Worm (Caenorhabditis elegans) whole organism, L4 larva: ENCODE data around the gene glna-1.

ENCODE experiments used
- F49E8.2 ChIP-seq: sonication (generic microtip); optimal IDR thresholded peaks from 2 replicates; lab custom pipeline; 2016; ENCODE audit warnings: missing compliant biosample characterization, mild to moderate bottlenecking, missing genetic modification characterization, borderline replicate concordance
- T26A8.4 ChIP-seq: fragments of 200-800 bp; sonication (Bioruptor generic); IDR thresholded peaks from 2 replicates; pipeline ENCODE4 v1.3.6; 2022; ENCODE audit warnings: missing genetic modification characterization, missing compliant biosample characterization
- Y48G9A.11 ChIP-seq: fragments of 200-800 bp; sonication (Bioruptor generic); IDR thresholded peaks from 2 replicates; pipeline ENCODE4 v1.3.6; 2022; ENCODE audit warnings: missing genetic modification reagents, missing genetic modification characterization, missing compliant biosample characterization
- attf-4 ChIP-seq: sonication (generic microtip); optimal IDR thresholded peaks from 3 replicates; lab custom pipeline; 2017; ENCODE audit warnings: missing biosample characterization, missing genetic modification characterization
- ceh-32 ChIP-seq: sonication (generic microtip); optimal IDR thresholded peaks from 2 replicates; lab custom pipeline; 2016; ENCODE audit warnings: mild to moderate bottlenecking, missing genetic modification characterization, missing compliant biosample characterization; ENCODE audit not compliant: poor library complexity
- ctbp-1 ChIP-seq: fragments of 200-800 bp; sonication (Bioruptor generic); IDR thresholded peaks from 2 replicates; pipeline ENCODE4 v1.3.6; 2022; ENCODE audit warnings: missing genetic modification reagents, missing genetic modification characterization, missing compliant biosample characterization
- daf-12 ChIP-seq: fragments of 150-350 bp; optimal IDR thresholded peaks from 2 replicates; lab custom pipeline; 2014; ENCODE audit warnings: missing biosample characterization, missing genetic modification reagents, missing genetic modification characterization
- daf-8 ChIP-seq: fragments of 200-800 bp; sonication (Bioruptor generic); IDR thresholded peaks from 2 replicates; pipeline ENCODE4 v1.3.6; 2022; ENCODE audit warnings: missing genetic modification characterization, missing compliant biosample characterization
- dmd-6 ChIP-seq: fragments of 200-800 bp; sonication (Bioruptor generic); IDR thresholded peaks from 2 replicates; pipeline ENCODE4 v1.3.6; 2022; ENCODE audit warnings: missing genetic modification reagents, missing genetic modification characterization, missing compliant biosample characterization
- dpl-1 ChIP-seq: fragments of 150-350 bp; optimal IDR thresholded peaks from 2 replicates; lab custom pipeline; 2014; ENCODE audit warnings: missing biosample characterization, missing genetic modification reagents, missing genetic modification characterization
- egl-43 ChIP-seq: fragments of 200-800 bp; sonication (Bioruptor generic); IDR thresholded peaks from 2 replicates; pipeline ENCODE4 v1.3.6; 2022; ENCODE audit warnings: missing genetic modification reagents, missing genetic modification characterization, missing compliant biosample characterization
- hif-1 ChIP-seq, 2 experiments: sonication (generic microtip); optimal IDR thresholded peaks; 2 replicates each; lab custom pipeline; 2016 to 2017; ENCODE audit warnings: missing compliant biosample characterization in 2 of 2, missing genetic modification characterization in 2 of 2, missing genetic modification reagents in 2 of 2, missing genotype in 2 of 2, mild to moderate bottlenecking in 1 of 2
- hmg-1.1 ChIP-seq: fragments of 200-800 bp; sonication (Bioruptor generic); IDR thresholded peaks from 2 replicates; pipeline ENCODE4 v1.3.6; 2022; ENCODE audit warnings: missing genetic modification reagents, missing genetic modification characterization, missing compliant biosample characterization
- lin-13 ChIP-seq: fragments of 150-350 bp; optimal IDR thresholded peaks from 2 replicates; lab custom pipeline; 2014; ENCODE audit warnings: missing biosample characterization, missing genetic modification reagents, missing genetic modification characterization
- lin-38 ChIP-seq: fragments of 200-800 bp; sonication (Bioruptor generic); IDR thresholded peaks from 2 replicates; pipeline ENCODE4 v1.3.6; 2022; ENCODE audit warnings: missing genetic modification reagents, missing genetic modification characterization, missing compliant biosample characterization
- lsy-2 ChIP-seq, 2 experiments: fragments of 150-350 bp in 1 of 2; sonication (generic microtip) in 1 of 2; optimal IDR thresholded peaks; 2 replicates each; lab custom pipeline; 2014 to 2017; ENCODE audit warnings: missing biosample characterization in 2 of 2, missing genetic modification characterization in 2 of 2
- mes-2 ChIP-seq: sonication (generic microtip); optimal IDR thresholded peaks from 2 replicates; lab custom pipeline; 2016; ENCODE audit warnings: missing genotype, mild to moderate bottlenecking, missing genetic modification characterization, missing compliant biosample characterization; ENCODE audit not compliant: poor library complexity, severe bottlenecking
- mxl-3 ChIP-seq: fragments of 200-800 bp; sonication (Bioruptor generic); optimal IDR thresholded peaks from 2 replicates; lab custom pipeline; 2018; ENCODE audit warnings: mild to moderate bottlenecking, missing genetic modification characterization, missing compliant biosample characterization
- nhr-11 ChIP-seq: fragments of 150-350 bp; optimal IDR thresholded peaks from 2 replicates; lab custom pipeline; 2014; ENCODE audit warnings: missing biosample characterization, missing genetic modification characterization
- nhr-111 ChIP-seq: fragments of 200-800 bp; sonication (Bioruptor generic); optimal IDR thresholded peaks from 2 replicates; lab custom pipeline; 2018; ENCODE audit warnings: mild to moderate bottlenecking, missing genetic modification characterization, missing compliant biosample characterization
- nhr-42 ChIP-seq: fragments of 200-800 bp; sonication (Bioruptor generic); IDR thresholded peaks from 2 replicates; pipeline ENCODE4 v1.3.6; 2022; ENCODE audit warnings: missing genetic modification characterization, missing compliant biosample characterization
- nhr-76 ChIP-seq: fragments of 150-350 bp; optimal IDR thresholded peaks from 2 replicates; lab custom pipeline; 2014; ENCODE audit warnings: missing biosample characterization, missing genetic modification characterization
- pqm-1 ChIP-seq: sonication (generic microtip); optimal IDR thresholded peaks from 2 replicates; lab custom pipeline; 2017; ENCODE audit warnings: missing biosample characterization, missing genetic modification characterization
- saeg-2 ChIP-seq: fragments of 200-800 bp; sonication (Bioruptor generic); IDR thresholded peaks from 2 replicates; pipeline ENCODE4 v1.3.6; 2022; ENCODE audit warnings: missing genetic modification reagents, missing genetic modification characterization, missing compliant biosample characterization
- sdz-12 ChIP-seq: fragments of 200-800 bp; sonication (Bioruptor generic); optimal IDR thresholded peaks from 2 replicates; lab custom pipeline; 2018; ENCODE audit warnings: mild to moderate bottlenecking, missing genetic modification characterization, missing compliant biosample characterization
- set-16 ChIP-seq: fragments of 200-800 bp; sonication (Bioruptor generic); IDR thresholded peaks from 2 replicates; pipeline ENCODE4 v1.3.6; 2022; ENCODE audit warnings: missing genetic modification reagents, missing genetic modification characterization, missing compliant biosample characterization
- snpc-1.2 ChIP-seq: fragments of 200-800 bp; sonication (Bioruptor generic); IDR thresholded peaks from 2 replicates; pipeline ENCODE4 v1.3.6; 2022; ENCODE audit warnings: missing genetic modification reagents, missing genetic modification characterization, missing compliant biosample characterization
- spr-3 ChIP-seq: fragments of 200-800 bp; sonication (Bioruptor generic); optimal IDR thresholded peaks from 2 replicates; lab custom pipeline; 2018; ENCODE audit warnings: mild to moderate bottlenecking, missing genetic modification characterization, missing compliant biosample characterization
- tra-1 ChIP-seq: fragments of 200-800 bp; sonication (Bioruptor generic); IDR thresholded peaks from 2 replicates; pipeline ENCODE4 v1.3.6; 2022; ENCODE audit warnings: missing genetic modification reagents, missing genetic modification characterization, missing compliant biosample characterization
- zag-1 ChIP-seq: fragments of 150-350 bp; optimal IDR thresholded peaks from 2 replicates; lab custom pipeline; 2014; ENCODE audit warnings: missing biosample characterization, missing genetic modification characterization
- zfp-3 ChIP-seq: fragments of 200-800 bp; sonication (Bioruptor generic); conservative IDR thresholded peaks from 2 replicates; pipeline ENCODE4 v1.3.6; 2022; ENCODE audit warnings: missing genetic modification reagents, missing genetic modification characterization, missing compliant biosample characterization
- zip-2 ChIP-seq: fragments of 150-350 bp; optimal IDR thresholded peaks from 2 replicates; lab custom pipeline; 2014; ENCODE audit warnings: missing biosample characterization, missing genetic modification characterization

glna-1 gene

ce11 chrII:14765697-14766096 lies 32.4 kb upstream of the glna-1 start:
- TF ChIP-seq egl-43 (GFP tag; lab: Robert Waterston, UW), result peak; percentile 62; the same call in 1 of the 2 replicates
- TF ChIP-seq set-16 (GFP tag; lab: Robert Waterston, UW), result peak; percentile 41; the same call in 1 of the 2 replicates

DNA sequence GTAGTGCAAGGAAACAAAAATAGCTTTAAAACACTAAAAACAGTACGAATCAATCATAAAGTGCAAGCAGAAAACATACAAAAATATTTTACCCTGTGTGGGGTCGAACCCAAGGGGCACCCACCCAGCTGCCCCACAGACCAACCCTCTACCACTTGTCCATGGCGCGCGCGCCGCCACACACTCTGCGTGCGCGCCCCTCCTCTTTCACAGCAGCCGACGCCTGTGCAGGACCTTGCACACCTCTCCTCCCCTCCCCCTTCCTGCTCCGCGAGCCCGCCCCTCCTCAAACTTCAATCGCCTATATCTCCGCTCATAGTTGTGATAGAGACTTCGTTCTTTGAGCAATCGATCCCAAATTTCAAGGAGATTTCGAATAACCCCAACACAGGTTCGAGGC lies 29.2 kb upstream of the glna-1 start:
- TF ChIP-seq dmd-6 (GFP tag; lab: Robert Waterston, UW) (peak; percentile 13; the same call in 1 of the 2 replicates), Y48G9A.11 (GFP tag; lab: Robert Waterston, UW) (0 out of 2 replicates have a peak, but pooled peaks have one; percentile 32), ctbp-1 (peak; percentile 77; the same call in 1 of the 2 replicates), egl-43 (GFP tag; lab: Robert Waterston, UW) (peak; percentile 49; the same call in 1 of the 2 replicates), nhr-42 (GFP tag; lab: Robert Waterston, UW) (peak; percentile 68; the same call in 1 of the 2 replicates), set-16 (GFP tag; lab: Robert Waterston, UW) (peak; percentile 99), lin-38 (GFP tag; lab: Robert Waterston, UW) (peak; percentile 67), T26A8.4 (GFP tag; lab: Robert Waterston, UW) (0 out of 2 replicates have a peak, but pooled peaks have one; percentile 56), hmg-1.1 (GFP tag; lab: Robert Waterston, UW) (peak; percentile 54; the same call in 1 of the 2 replicates)

DNA sequence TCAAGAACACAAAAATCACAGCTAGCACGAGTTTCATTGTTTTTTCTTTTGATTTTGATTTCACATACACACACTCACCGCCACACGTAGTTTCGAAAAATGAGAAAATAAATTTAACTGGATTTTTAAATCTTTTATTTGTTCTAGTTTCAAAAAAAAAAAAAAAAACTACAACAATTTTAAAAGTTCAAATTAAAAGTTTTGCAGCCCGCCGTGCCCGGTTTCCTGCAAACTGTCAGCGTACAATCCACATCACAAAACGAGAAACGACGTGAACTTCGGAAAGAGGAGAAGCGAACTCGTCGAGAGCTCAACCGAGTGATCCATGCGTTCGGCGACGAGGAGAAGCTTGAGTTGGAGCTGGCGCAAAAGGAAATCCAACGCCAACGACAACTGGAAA lies 24.4 kb upstream of the glna-1 start, which contains the start of gene Y54E2A.5:
Y54E2A.5 (minus strand) TSS at position 101 of the 400 bp plus-strand sequence.
- TF ChIP-seq ceh-32 (tag; lab: Kevin White, UChicago) (no peak), set-16 (GFP tag; lab: Robert Waterston, UW) (peak; percentile 29; the same call in 1 of the 2 replicates)
- TF ChIP-seq, all 104 proteins: peak for 1

- TF ChIP-seq lin-13 (GFP tag; lab: Kevin White, UChicago), result no peak
- no peak for TF ChIP-seq nhr-111 (GFP tag; lab: Kevin White, UChicago)
- TF ChIP-seq zfp-3 (GFP tag; lab: Robert Waterston, UW), result no peak
- peak; percentile 67 for TF ChIP-seq mes-2 (tag; lab: Kevin White, UChicago)
- peak; percentile 17 for TF ChIP-seq F49E8.2 (tag; lab: Kevin White, UChicago)
- peak in 1 of 2 experiments; percentile 28 for TF ChIP-seq lsy-2 (tag; optimal IDR thresholded peaks at IDR 0.05; lab: Kevin White, UChicago)
- TF ChIP-seq egl-43 (GFP tag; lab: Robert Waterston, UW), result no peak
- TF ChIP-seq pqm-1 (tag; lab: Kevin White, UChicago), result no peak
- TF ChIP-seq dpl-1, result peak; percentile 15
- TF ChIP-seq hif-1 (tag; optimal IDR thresholded peaks at IDR 0.05; lab: Kevin White, UChicago), result peak in 1 of 2 experiments; percentile 1
- no peak for TF ChIP-seq daf-8
- no peak for TF ChIP-seq daf-12
- no peak for TF ChIP-seq nhr-76
- no peak for TF ChIP-seq tra-1
- TF ChIP-seq snpc-1.2 (GFP tag; lab: Robert Waterston, UW), result no peak
- TF ChIP-seq mxl-3 (GFP tag; lab: Kevin White, UChicago), result no peak
- TF ChIP-seq spr-3 (GFP tag; lab: Kevin White, UChicago), result no peak
- no peak for TF ChIP-seq sdz-12 (GFP tag; lab: Kevin White, UChicago)
- no peak for TF ChIP-seq nhr-11
- no peak for TF ChIP-seq attf-4 (tag; lab: Kevin White, UChicago)
- no peak for TF ChIP-seq zag-1
- TF ChIP-seq zip-2 (tag; lab: Kevin White, UChicago), result peak; percentile 82
- no peak for TF ChIP-seq saeg-2 (GFP tag; lab: Robert Waterston, UW)
These were observed 20.8 kb upstream of the glna-1 start, which contains the start of the genes tac-1 and Y54E2A.4 for ce11 chrII:14753858-14754750. tac-1 (minus strand) TSS chrII:14753877. Y54E2A.4 (plus strand) TSS chrII:14754622.
